Fruit fly (Drosophila melanogaster) Kc167 (cell line): ENCODE measurements around the gene CG11369.

Source experiments
- Myc ChIP-seq: fragments of >200 bp; optimal IDR thresholded peaks from 2 replicates; lab custom pipeline; 2017; ENCODE audit warnings: missing external identifiers
- Sin3A ChIP-seq: fragments of >200 bp; optimal IDR thresholded peaks from 2 replicates; lab custom pipeline; 2018; ENCODE audit warnings: missing external identifiers
- h ChIP-seq: fragments of >200 bp; optimal IDR thresholded peaks from 3 replicates; lab custom pipeline; 2018; ENCODE audit warnings: missing external identifiers
- insv ChIP-seq: fragments of >200 bp; optimal IDR thresholded peaks from 3 replicates; lab custom pipeline; 2018; ENCODE audit warnings: missing external identifiers
- psq ChIP-seq: fragments of >200 bp; optimal IDR thresholded peaks from 2 replicates; lab custom pipeline; 2017; ENCODE audit warnings: missing external identifiers
- ttk ChIP-seq: sonication (Bioruptor generic); optimal IDR thresholded peaks from 2 replicates; lab custom pipeline; 2017; ENCODE audit warnings: missing external identifiers

Gene CG11369

DNA sequence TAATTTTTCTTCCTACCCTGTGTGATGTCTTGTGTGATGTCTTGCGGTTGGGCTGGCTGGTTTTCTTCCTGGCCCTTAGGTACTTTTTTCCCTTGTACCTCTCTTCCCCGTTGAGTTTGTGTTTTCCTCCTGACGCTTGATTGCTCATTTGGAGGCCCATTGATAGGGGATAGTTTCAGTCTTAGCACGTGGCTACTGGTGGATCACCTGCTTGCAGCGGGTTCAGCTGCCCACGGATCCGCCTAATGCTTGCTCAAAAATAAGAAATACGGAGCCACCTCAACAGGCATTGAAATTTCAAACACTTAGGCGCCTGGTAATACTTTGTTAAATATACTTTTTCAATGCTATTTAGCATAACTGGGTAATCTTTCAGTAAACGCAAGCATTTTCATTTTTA, at the start of gene CG11369:
CG11369 (plus strand) TSS at position 301 of the 400 bp plus-strand sequence.
- TF ChIP-seq Myc (no peak), h (lab: Kevin White, UChicago) (no peak)

DNA sequence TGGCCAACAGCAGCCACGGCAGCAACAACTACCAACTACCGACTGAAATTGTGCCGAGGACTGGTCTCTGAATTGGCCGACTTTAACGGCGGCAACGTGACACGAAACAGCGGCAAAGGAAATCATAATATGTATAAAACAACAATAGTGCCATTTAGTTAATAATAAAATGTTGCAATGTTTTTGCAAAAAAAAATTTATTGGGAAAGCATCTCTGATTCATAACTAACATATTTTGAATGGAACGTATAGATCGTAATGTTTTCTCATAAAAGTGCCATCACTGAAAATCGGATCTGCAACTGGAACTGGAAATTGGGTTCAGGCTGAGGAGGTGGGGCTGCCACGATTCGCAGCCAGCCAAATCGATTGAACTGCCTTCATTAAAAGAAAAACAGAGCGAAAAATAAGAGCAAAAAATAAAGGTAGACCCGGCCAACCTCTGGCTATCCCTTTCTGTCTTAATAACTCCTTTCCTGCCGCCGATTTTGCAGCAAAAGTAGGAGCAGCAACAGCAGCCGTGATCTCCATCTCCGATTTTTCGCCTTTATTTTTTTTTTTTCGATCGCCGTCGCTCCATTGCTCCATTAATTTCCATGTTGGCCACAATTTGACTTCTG, 47.9 kb upstream of the CG11369 start:
- TF ChIP-seq ttk (no peak), Sin3A (lab: Kevin White, UChicago) (no peak), Myc (no peak), psq (lab: Kevin White, UChicago) (no peak), h (lab: Kevin White, UChicago) (no peak), insv (lab: Kevin White, UChicago) (no peak)

DNA sequence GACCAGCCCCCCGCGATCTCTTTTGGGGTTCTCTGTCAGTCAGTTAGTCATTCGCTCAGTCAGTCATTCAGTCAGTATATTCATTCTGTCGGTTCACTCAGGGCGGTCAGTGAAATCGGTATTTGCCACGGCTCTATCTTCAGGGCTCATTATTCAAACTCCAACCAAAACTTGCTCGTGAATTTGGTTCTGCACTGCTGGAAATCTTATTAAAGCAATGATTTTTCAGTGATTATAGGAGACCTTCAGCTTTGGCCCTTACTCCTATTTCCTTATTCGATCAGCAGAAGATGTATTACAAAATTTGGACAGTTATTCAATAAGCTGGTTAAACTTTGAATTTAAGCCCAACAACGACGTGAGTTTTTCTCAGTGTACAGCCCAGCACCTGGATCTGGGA, 47.2 kb upstream of the CG11369 start:
- TF ChIP-seq Sin3A (lab: Kevin White, UChicago), result no peak
- no peak for TF ChIP-seq Myc
- no peak for TF ChIP-seq psq (lab: Kevin White, UChicago)
- TF ChIP-seq insv (lab: Kevin White, UChicago), result no peak
- no peak for TF ChIP-seq ttk
- TF ChIP-seq h (lab: Kevin White, UChicago), result no peak

DNA sequence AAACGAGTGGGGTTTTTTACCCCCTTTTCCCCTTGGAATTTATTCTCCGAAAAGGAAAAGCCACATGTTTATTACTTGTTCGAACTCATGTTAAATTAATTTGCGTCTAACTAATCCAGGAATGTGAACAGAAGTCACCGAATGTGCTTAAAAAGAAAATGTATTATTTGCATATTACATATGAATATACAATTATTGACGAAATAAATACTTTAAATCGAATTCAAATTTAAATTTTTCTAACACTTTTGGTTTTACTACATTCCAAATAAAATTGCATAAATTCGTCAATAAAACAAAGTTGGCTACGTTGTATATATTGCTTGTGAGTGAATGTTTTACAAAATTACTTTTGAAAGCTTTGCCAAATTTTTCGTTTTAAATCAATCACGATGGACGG, 46.1 kb upstream of the CG11369 start, which contains the start of gene CG43138:
CG43138 (plus strand) TSS at position 301 of the 400 bp plus-strand sequence.
- TF ChIP-seq h (lab: Kevin White, UChicago) (no peak), psq (lab: Kevin White, UChicago) (no peak), Myc (no peak), ttk (no peak), Sin3A (lab: Kevin White, UChicago) (no peak), insv (lab: Kevin White, UChicago) (no peak)

DNA sequence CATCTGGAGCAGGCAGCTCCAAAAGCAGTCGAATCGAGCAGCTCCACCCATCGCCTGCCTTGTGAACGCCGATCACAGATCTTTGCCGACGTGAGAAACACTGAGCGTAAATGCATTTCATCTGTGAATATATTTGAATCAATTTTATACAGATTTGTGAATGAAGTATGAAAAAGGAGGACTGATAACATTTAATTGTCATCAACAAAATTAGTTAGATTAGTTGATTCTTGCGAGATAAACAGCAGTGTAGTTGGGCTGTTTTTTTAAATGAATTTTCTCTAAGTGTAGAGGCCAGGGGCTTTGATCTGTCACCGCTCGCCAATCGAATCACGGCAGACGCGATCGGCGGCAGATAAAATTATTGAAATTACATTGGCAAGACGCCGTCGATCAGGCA, 43.9 kb upstream of the CG11369 start:
- TF ChIP-seq Sin3A (lab: Kevin White, UChicago) (no peak), h (lab: Kevin White, UChicago) (no peak), insv (lab: Kevin White, UChicago) (no peak), psq (lab: Kevin White, UChicago) (no peak), Myc (no peak), ttk (no peak)

DNA sequence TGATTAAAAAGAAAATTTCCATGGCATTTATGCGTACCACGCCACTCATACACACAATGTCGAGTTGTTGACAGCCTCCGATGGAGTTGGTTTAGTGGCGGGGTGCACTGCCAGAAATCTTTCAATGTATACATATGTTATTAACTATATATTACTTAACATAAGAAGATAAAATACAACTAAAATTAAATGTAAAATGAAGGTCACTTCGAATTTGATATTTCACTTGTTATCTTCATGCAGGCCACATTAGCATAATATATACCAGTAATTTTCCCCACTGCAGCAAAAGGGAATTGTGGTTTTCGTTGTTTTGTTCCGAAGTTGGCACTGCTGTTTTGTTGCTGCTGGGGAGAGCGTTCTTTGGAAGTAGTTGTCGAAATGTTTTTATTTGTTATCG, 39.2 kb upstream of the CG11369 start:
- no peak for TF ChIP-seq Sin3A (lab: Kevin White, UChicago)
- no peak for TF ChIP-seq h (lab: Kevin White, UChicago)
- TF ChIP-seq insv (lab: Kevin White, UChicago), result no peak
- no peak for TF ChIP-seq Myc
- TF ChIP-seq psq (lab: Kevin White, UChicago), result no peak
- TF ChIP-seq ttk, result no peak

DNA sequence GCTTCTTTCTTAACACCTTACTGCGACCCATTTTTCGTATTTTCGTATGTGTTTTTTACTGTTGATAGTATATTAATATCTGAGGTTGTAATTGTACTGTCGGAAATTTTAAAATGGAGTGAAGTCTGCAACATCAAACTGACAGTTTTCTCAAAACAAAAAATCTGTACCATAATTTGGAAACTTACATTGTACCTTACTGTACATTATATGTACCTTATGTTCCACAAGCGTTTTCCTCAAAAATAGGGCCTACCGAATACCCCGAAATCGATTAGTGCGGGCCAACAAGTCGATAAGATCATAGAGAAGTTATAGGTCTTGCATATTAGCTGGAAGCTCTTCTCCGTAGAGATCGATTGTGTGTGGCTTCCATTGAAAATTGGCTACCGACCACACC, 37.2 kb upstream of the CG11369 start, which contains the start of gene CG32720:
CG32720 (minus strand) TSS at position 101 of the 400 bp plus-strand sequence.
- TF ChIP-seq psq (lab: Kevin White, UChicago), result no peak
- no peak for TF ChIP-seq Myc
- no peak for TF ChIP-seq ttk
- TF ChIP-seq insv (lab: Kevin White, UChicago), result no peak
- TF ChIP-seq Sin3A (lab: Kevin White, UChicago), result no peak

DNA sequence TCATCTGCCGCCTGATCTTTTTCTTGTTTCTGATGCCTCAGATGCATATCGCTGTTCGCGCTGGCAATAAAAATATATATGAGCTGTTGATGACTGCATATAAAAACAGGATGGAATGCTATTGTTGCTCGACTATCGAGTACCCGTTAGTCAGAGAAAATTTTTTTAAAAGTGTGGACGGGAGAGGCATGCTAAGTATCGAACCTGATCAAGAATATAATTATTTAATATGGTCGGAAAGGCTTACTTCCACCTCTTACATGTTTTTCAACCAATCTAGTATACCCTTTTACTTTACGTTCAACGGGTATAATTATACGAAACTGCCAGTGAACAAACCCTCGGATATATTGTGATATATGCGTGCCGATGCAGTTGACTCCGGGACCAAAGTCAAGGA, 36.3 kb upstream of the CG11369 start:
- no peak for TF ChIP-seq insv (lab: Kevin White, UChicago)
- TF ChIP-seq ttk, result no peak
- TF ChIP-seq Sin3A (lab: Kevin White, UChicago), result no peak
- TF ChIP-seq Myc, result no peak
- no peak for TF ChIP-seq psq (lab: Kevin White, UChicago)
- TF ChIP-seq h (lab: Kevin White, UChicago), result no peak

DNA sequence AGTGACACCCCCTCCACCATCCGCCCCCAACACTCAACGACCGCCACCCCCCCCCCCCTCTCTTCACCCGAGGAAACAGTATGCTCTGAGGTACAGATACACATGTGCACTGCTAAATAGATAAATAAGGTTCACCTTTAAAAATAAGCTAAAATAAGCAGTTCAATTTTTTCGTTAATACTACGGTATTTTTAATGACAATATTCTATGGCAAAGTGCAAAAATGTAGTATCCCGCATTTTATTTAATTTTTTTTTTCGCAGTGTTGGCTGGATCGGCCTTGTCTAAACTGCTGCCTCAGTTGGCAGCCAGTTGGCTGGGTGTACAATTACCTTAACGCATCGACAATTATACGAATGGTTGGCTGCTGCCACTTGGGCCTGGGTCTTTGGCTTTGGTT, 35.0 kb upstream of the CG11369 start:
- no peak for TF ChIP-seq insv (lab: Kevin White, UChicago)
- TF ChIP-seq psq (lab: Kevin White, UChicago), result no peak
- no peak for TF ChIP-seq ttk
- TF ChIP-seq h (lab: Kevin White, UChicago), result no peak
- TF ChIP-seq Sin3A (lab: Kevin White, UChicago), result no peak
- no peak for TF ChIP-seq Myc

DNA sequence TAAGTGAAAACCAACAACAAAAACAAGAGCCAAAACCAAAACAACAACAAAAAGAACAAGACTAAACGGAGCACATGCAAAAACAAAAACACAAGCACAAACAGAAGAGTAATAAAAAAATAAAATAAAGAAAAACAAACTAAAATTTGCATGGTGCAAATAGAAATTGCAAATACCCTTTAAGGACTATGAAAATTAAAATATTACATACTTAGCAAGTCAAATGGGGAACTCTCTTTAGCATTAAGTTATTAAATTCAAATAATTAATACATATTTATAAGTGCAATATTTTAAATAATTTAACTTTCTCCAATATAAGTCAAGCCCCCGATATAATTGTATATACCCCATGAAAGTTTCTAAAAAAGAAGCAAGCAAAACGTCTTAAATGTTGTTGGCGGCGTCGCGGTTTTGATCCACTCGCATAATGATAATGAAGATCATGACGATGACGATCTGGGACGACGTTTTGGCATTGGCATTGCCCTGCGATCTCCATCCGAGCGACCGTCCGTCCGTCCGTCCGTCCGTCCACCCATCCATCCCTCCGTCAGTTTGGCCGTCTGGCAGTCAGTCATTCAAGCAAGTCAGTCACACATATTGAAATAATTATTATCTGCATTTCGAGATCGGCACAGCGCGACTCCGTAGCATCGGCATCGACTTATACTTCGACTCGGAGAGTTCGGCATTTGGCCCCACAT, 33.2 kb upstream of the CG11369 start:
- TF ChIP-seq h (lab: Kevin White, UChicago), result no peak
- TF ChIP-seq psq (lab: Kevin White, UChicago), result no peak
- no peak for TF ChIP-seq Sin3A (lab: Kevin White, UChicago)
- no peak for TF ChIP-seq insv (lab: Kevin White, UChicago)
- TF ChIP-seq Myc, result no peak
- TF ChIP-seq ttk, result no peak

DNA sequence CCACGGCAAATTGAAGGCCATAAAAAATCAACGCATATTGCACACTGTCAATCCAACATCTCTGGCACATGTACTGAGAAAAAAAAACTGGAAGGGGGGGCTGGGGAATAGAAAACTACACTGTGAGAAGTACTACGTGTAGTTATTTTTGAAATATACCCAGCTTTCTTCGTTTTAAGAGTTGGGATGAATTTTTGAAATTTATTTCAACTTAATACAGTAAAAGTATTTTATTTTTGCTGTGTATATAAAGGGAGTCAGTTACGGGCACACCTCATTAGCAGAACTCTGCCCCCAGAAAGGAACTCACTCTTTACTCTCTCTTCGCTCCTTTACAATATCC, 32.7 kb upstream of the CG11369 start:
- TF ChIP-seq ttk (no peak), insv (lab: Kevin White, UChicago) (no peak), Sin3A (lab: Kevin White, UChicago) (no peak), psq (lab: Kevin White, UChicago) (no peak), Myc (no peak), h (lab: Kevin White, UChicago) (no peak)

DNA sequence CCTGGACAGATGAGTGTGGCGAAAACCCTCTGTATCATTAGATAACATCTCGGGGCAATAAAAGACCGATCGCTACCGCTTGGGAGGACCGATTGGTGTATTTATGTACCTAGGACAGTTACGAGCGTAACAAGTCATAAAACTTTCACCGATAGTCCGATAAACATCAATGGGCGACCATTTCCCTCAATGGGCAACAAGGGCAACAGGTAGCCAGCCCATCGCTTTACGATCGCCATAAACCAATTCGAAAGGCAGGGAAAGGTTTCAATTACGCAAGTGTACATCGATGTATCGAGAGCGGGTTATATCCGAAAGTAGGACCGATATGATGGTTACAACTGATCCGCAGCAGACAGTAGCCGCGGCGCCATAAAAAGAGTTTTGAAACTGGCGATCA, 31.6 kb upstream of the CG11369 start:
- TF ChIP-seq Myc (no peak), psq (lab: Kevin White, UChicago) (no peak), Sin3A (lab: Kevin White, UChicago) (no peak), insv (lab: Kevin White, UChicago) (no peak), ttk (no peak), h (lab: Kevin White, UChicago) (no peak)
